Worm (Caenorhabditis elegans): ENCODE measurements around the gene nspd-7.

- TF ChIP-seq ceh-24 (tag; optimal IDR thresholded peaks at IDR 0.05) (no peak), sox-4 (tag; optimal IDR thresholded peaks at IDR 0.05) (no peak), Y22D7AL.16 (tag; optimal IDR thresholded peaks at IDR 0.05) (no peak), unc-42 (tag; optimal IDR thresholded peaks at IDR 0.05) (no peak), odd-2 (tag; optimal IDR thresholded peaks at IDR 0.05) (no peak)
These were observed 41.3 kb upstream of the nspd-7 start, which contains the start of gene R09E10.8 for ce11 chrIV:10310329-10310728.

Measured in whole organism, late embryonic.